Worm (Caenorhabditis elegans) whole organism, young adult: ENCODE data around the gene F32D8.11.

ENCODE experiments used
- B0336.3 ChIP-seq: fragments of 200-800 bp; sonication (Bioruptor generic); IDR thresholded peaks from 2 replicates; pipeline ENCODE4 v1.3.6; 2022; ENCODE audit warnings: missing genetic modification characterization, missing compliant biosample characterization
- D2030.7 ChIP-seq: fragments of 200-800 bp; sonication (Bioruptor generic); IDR thresholded peaks from 2 replicates; pipeline ENCODE4 v1.3.6; 2022; ENCODE audit warnings: missing genetic modification reagents, missing genetic modification characterization, missing compliant biosample characterization
- F33H1.4 ChIP-seq: fragments of 200-800 bp; sonication (Bioruptor generic); IDR thresholded peaks from 2 replicates; pipeline ENCODE4 v1.3.6; 2022; ENCODE audit warnings: missing genetic modification reagents, missing genetic modification characterization, missing compliant biosample characterization
- F39B2.1 ChIP-seq: fragments of 200-800 bp; sonication (Bioruptor generic); IDR thresholded peaks from 2 replicates; pipeline ENCODE4 v1.3.6; 2022; ENCODE audit warnings: missing genetic modification reagents, missing genetic modification characterization, missing compliant biosample characterization
- F49E8.2 ChIP-seq: sonication (generic microtip); optimal IDR thresholded peaks from 3 replicates; lab custom pipeline; 2017; ENCODE audit warnings: missing genetic modification characterization, mild to moderate bottlenecking, missing compliant biosample characterization, antibody characterized with exemption, moderate library complexity; ENCODE audit not compliant: insufficient read depth
- F55B11.4 ChIP-seq: sonication (generic microtip); optimal IDR thresholded peaks from 2 replicates; lab custom pipeline; 2016; ENCODE audit warnings: missing compliant biosample characterization, missing genetic modification characterization, borderline replicate concordance; ENCODE audit not compliant: insufficient read depth
- F57C9.4 ChIP-seq: sonication (generic microtip); optimal IDR thresholded peaks from 2 replicates; lab custom pipeline; 2017; ENCODE audit warnings: mild to moderate bottlenecking, missing genetic modification characterization, missing compliant biosample characterization
- K11D2.4 ChIP-seq: fragments of 200-800 bp; sonication (Bioruptor generic); IDR thresholded peaks from 2 replicates; pipeline ENCODE4 v1.3.6; 2022; ENCODE audit warnings: missing genetic modification reagents, missing genetic modification characterization, missing compliant biosample characterization
- K12H6.12 ChIP-seq: fragments of 200-800 bp; sonication (Bioruptor generic); optimal IDR thresholded peaks from 2 replicates; lab custom pipeline; 2018; ENCODE audit warnings: mild to moderate bottlenecking, missing genetic modification characterization, missing compliant biosample characterization
- T07F8.4 ChIP-seq: sonication (generic microtip); optimal IDR thresholded peaks from 2 replicates; lab custom pipeline; 2016; ENCODE audit warnings: mild to moderate bottlenecking, missing genetic modification characterization, moderate library complexity, missing compliant biosample characterization
- Y53F4B.3 ChIP-seq: fragments of 200-800 bp; sonication (Bioruptor generic); IDR thresholded peaks from 2 replicates; pipeline ENCODE4 v1.3.6; 2022; ENCODE audit warnings: missing genetic modification reagents, missing genetic modification characterization, missing compliant biosample characterization
- atf-7 ChIP-seq: sonication (generic microtip); optimal IDR thresholded peaks from 2 replicates; lab custom pipeline; 2017; ENCODE audit warnings: mild to moderate bottlenecking, missing genetic modification characterization, missing compliant biosample characterization
- attf-3 ChIP-seq: fragments of 200-800 bp; sonication (Bioruptor generic); conservative IDR thresholded peaks from 2 replicates; pipeline ENCODE4 v1.3.6; 2022; ENCODE audit warnings: missing genetic modification reagents, missing genetic modification characterization, missing compliant biosample characterization
- attf-6 ChIP-seq: fragments of 200-800 bp; sonication (Bioruptor generic); IDR thresholded peaks from 2 replicates; pipeline ENCODE4 v1.3.6; 2022; ENCODE audit warnings: missing genetic modification reagents, missing genetic modification characterization, missing compliant biosample characterization
- bed-2 ChIP-seq: fragments of 200-800 bp; sonication (Bioruptor generic); IDR thresholded peaks from 2 replicates; pipeline ENCODE4 v1.3.6; 2022; ENCODE audit warnings: missing genetic modification reagents, missing genetic modification characterization, missing compliant biosample characterization
- cebp-1 ChIP-seq, 2 experiments: fragments of 200-800 bp in 1 of 2; sonication (Bioruptor generic) in 1 of 2; sonication (generic microtip) in 1 of 2; IDR thresholded peaks in 1 of 2; optimal IDR thresholded peaks in 1 of 2; 2 replicates each; pipeline versions ENCODE4 v1.3.6 to Lab custom; 2017 to 2022; ENCODE audit warnings: missing compliant biosample characterization in 2 of 2, missing genetic modification characterization in 2 of 2, mild to moderate bottlenecking in 1 of 2, missing genetic modification reagents in 1 of 2, moderate library complexity in 1 of 2
- ceh-100 ChIP-seq: fragments of 200-800 bp; sonication (Bioruptor generic); IDR thresholded peaks from 2 replicates; pipeline ENCODE4 v1.3.6; 2022; ENCODE audit warnings: missing genetic modification reagents, missing genetic modification characterization, missing compliant biosample characterization
- ceh-40 ChIP-seq: fragments of 200-800 bp; sonication (Bioruptor generic); IDR thresholded peaks from 2 replicates; pipeline ENCODE4 v1.3.6; 2022; ENCODE audit warnings: missing genetic modification characterization, missing compliant biosample characterization
- die-1 ChIP-seq: sonication (generic microtip); optimal IDR thresholded peaks from 2 replicates; lab custom pipeline; 2016; ENCODE audit warnings: missing genotype, mild to moderate bottlenecking, missing genetic modification characterization, missing compliant biosample characterization
- dox-1 ChIP-seq: fragments of 200-800 bp; sonication (Bioruptor generic); IDR thresholded peaks from 2 replicates; pipeline ENCODE4 v1.3.6; 2022; ENCODE audit warnings: missing genetic modification reagents, missing genetic modification characterization, missing compliant biosample characterization
- egl-44 ChIP-seq: fragments of 200-800 bp; sonication (Bioruptor generic); IDR thresholded peaks from 2 replicates; pipeline ENCODE4 v1.3.6; 2022; ENCODE audit warnings: missing genetic modification reagents, missing genetic modification characterization, missing compliant biosample characterization
- egrh-3 ChIP-seq: fragments of 200-800 bp; sonication (Bioruptor generic); IDR thresholded peaks from 2 replicates; pipeline ENCODE4 v1.3.6; 2022; ENCODE audit warnings: missing genetic modification reagents, missing genetic modification characterization, missing compliant biosample characterization
- him-1 ChIP-seq: sonication (generic microtip); optimal IDR thresholded peaks from 2 replicates; lab custom pipeline; 2016; ENCODE audit warnings: missing genotype, missing genetic modification reagents, missing genetic modification characterization, missing compliant biosample characterization
- hlh-26 ChIP-seq: fragments of 200-800 bp; sonication (Bioruptor generic); conservative IDR thresholded peaks from 2 replicates; pipeline ENCODE4 v1.3.6; 2022; ENCODE audit warnings: missing genetic modification reagents, missing genetic modification characterization, missing compliant biosample characterization
- hmg-1.2 ChIP-seq: fragments of 200-800 bp; sonication (Bioruptor generic); IDR thresholded peaks from 2 replicates; pipeline ENCODE4 v1.3.6; 2022; ENCODE audit warnings: missing genetic modification reagents, missing genetic modification characterization, missing compliant biosample characterization
- let-607 ChIP-seq, 2 experiments: fragments of 200-800 bp in 1 of 2; sonication (Bioruptor generic) in 1 of 2; sonication (generic microtip) in 1 of 2; optimal IDR thresholded peaks; 2 replicates each; lab custom pipeline; 2016 to 2018; ENCODE audit warnings: mild to moderate bottlenecking in 2 of 2, missing compliant biosample characterization in 2 of 2, missing genetic modification characterization in 2 of 2, moderate library complexity in 2 of 2, missing genotype in 1 of 2
- lin-26 ChIP-seq: fragments of 200-800 bp; sonication (Bioruptor generic); IDR thresholded peaks from 2 replicates; pipeline ENCODE4 v1.3.6; 2022; ENCODE audit warnings: missing genetic modification reagents, missing genetic modification characterization, missing compliant biosample characterization
- lin-35 ChIP-seq, 3 experiments: fragments of 150-350 bp in 2 of 3; sonication (generic microtip) in 1 of 3; optimal IDR thresholded peaks; 2 replicates each; lab custom pipeline; 2014 to 2018; ENCODE audit warnings: missing biosample characterization in 3 of 3, missing genetic modification characterization in 3 of 3, missing genetic modification reagents in 3 of 3
- lin-40 ChIP-seq: sonication (generic microtip); optimal IDR thresholded peaks from 2 replicates; lab custom pipeline; 2016; ENCODE audit warnings: missing genetic modification characterization, mild to moderate bottlenecking, missing compliant biosample characterization, missing genotype, missing genetic modification reagents
- lsl-1 ChIP-seq: fragments of 200-800 bp; sonication (Bioruptor generic); optimal IDR thresholded peaks from 2 replicates; lab custom pipeline; 2018; ENCODE audit warnings: mild to moderate bottlenecking, missing genetic modification characterization, moderate library complexity, missing compliant biosample characterization
- madf-6 ChIP-seq: fragments of 200-800 bp; sonication (Bioruptor generic); IDR thresholded peaks from 2 replicates; pipeline ENCODE4 v1.3.6; 2022; ENCODE audit warnings: missing genetic modification reagents, missing genetic modification characterization, missing compliant biosample characterization
- madf-8 ChIP-seq: fragments of 200-800 bp; sonication (Bioruptor generic); conservative IDR thresholded peaks from 2 replicates; pipeline ENCODE4 v1.3.6; 2022; ENCODE audit warnings: missing genetic modification reagents, missing genetic modification characterization, missing compliant biosample characterization
- mcd-1 ChIP-seq: fragments of 200-800 bp; sonication (Bioruptor generic); IDR thresholded peaks from 2 replicates; pipeline ENCODE4 v1.3.6; 2022; ENCODE audit warnings: missing genetic modification reagents, missing genetic modification characterization, missing compliant biosample characterization
- mel-28 ChIP-seq: sonication (generic microtip); optimal IDR thresholded peaks from 2 replicates; lab custom pipeline; 2016; ENCODE audit warnings: borderline replicate concordance, mild to moderate bottlenecking, missing genetic modification characterization, missing compliant biosample characterization
- nhr-80 ChIP-seq: sonication (generic microtip); optimal IDR thresholded peaks from 2 replicates; lab custom pipeline; 2016; ENCODE audit warnings: missing genetic modification characterization, missing compliant biosample characterization
- rcor-1 ChIP-seq: fragments of 200-800 bp; sonication (Bioruptor generic); IDR thresholded peaks from 2 replicates; pipeline ENCODE4 v1.3.6; 2022; ENCODE audit warnings: missing genetic modification reagents, missing genetic modification characterization, missing compliant biosample characterization
- repo-1 ChIP-seq: sonication (generic microtip); optimal IDR thresholded peaks from 2 replicates; lab custom pipeline; 2017; ENCODE audit warnings: mild to moderate bottlenecking, missing genetic modification characterization, missing compliant biosample characterization
- snpc-4 ChIP-seq, 5 experiments: fragments of 150-350 bp in 1 of 5; sonication (generic microtip) in 4 of 5; optimal IDR thresholded peaks; 2 replicates each; lab custom pipeline; 2014 to 2018; ENCODE audit warnings: missing genetic modification characterization in 5 of 5, missing biosample characterization in 3 of 5, antibody characterized with exemption in 2 of 5, mild to moderate bottlenecking in 2 of 5, missing compliant biosample characterization in 2 of 5, missing genotype in 2 of 5, moderate library complexity in 2 of 5, missing genetic modification reagents in 1 of 5
- somi-1 ChIP-seq: fragments of 200-800 bp; sonication (Bioruptor generic); optimal IDR thresholded peaks from 2 replicates; lab custom pipeline; 2018; ENCODE audit warnings: mild to moderate bottlenecking, missing genetic modification characterization, missing compliant biosample characterization
- tbp1 ChIP-seq: fragments of 200-800 bp; sonication (Bioruptor generic); optimal IDR thresholded peaks from 2 replicates; lab custom pipeline; 2018; ENCODE audit warnings: mild to moderate bottlenecking, missing genetic modification characterization, missing compliant biosample characterization
- ztf-3 ChIP-seq: fragments of 200-800 bp; sonication (Bioruptor generic); optimal IDR thresholded peaks from 2 replicates; lab custom pipeline; 2018; ENCODE audit warnings: mild to moderate bottlenecking, missing genetic modification characterization, missing compliant biosample characterization

Gene F32D8.11

ce11 chrV:10876512-10876911 lies 12.4 kb downstream of the F32D8.11 start:
- TF ChIP-seq lsl-1 (GFP tag; lab: Kevin White, UChicago), result no peak
- no peak for TF ChIP-seq madf-6
- no peak for TF ChIP-seq D2030.7
- no peak for TF ChIP-seq K11D2.4 (GFP tag; lab: Robert Waterston, UW)
- no peak for TF ChIP-seq F49E8.2 (tag; lab: Kevin White, UChicago)
- no peak for TF ChIP-seq attf-6 (GFP tag; lab: Robert Waterston, UW)
- no peak for TF ChIP-seq him-1

DNA sequence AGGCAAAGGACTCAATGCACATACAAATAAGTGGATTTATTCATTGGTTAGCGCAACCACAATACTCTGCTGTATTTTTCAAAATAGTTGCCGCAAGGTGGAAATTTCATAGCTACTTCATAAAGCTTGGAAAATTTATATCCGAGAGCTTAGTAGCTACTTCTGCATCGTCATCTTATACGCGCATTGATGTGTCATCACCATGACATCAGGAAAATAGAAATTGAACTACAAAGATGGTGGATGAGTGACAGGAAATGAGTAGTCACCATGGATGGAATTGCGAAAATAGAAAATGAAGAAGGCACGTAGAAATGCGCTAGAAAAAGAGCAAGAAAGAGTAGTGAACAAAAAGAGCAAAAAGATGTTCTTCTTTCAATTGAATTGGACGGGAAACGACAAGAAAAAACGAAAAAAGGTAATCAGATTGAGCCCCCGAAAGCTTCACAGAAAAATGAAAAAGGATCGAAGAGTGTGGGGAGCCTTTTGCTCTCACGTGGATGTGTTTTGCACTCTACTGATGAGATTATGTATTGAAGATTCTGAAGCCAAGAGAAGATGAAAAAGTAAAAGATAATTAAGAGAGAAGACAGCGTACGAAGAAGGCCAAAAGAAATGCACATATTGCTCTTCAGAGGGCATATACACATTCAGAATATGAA lies 13.9 kb downstream of the F32D8.11 start:
- TF ChIP-seq F57C9.4 (tag; lab: Kevin White, UChicago) (no peak), dox-1 (GFP tag; lab: Robert Waterston, UW) (no peak), madf-8 (GFP tag; lab: Robert Waterston, UW) (no peak)
- TF ChIP-seq, all 124 proteins: peak for 0

DNA sequence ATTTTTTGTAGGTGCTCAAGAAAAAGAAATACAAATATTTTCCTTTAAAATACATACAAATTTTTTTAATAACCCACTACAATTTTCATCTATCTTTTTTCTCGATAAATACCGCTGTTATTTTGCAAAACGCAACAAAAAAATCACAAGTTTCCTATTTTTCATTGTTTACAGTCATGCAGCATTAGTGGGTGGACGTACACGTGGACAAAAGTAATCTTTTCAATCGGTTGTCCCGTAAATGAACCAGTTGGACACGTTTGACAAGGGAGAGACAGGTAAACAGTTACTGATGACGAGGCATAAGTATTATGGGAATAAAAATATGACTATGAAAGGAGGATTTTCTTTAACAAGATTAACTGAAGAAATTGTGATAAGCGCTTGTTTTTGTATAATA lies 15.7 kb downstream of the F32D8.11 start:
- TF ChIP-seq F55B11.4 (tag; lab: Kevin White, UChicago) (no peak), hlh-26 (GFP tag; lab: Robert Waterston, UW) (no peak), egrh-3 (GFP tag; lab: Robert Waterston, UW) (no peak), attf-3 (GFP tag; lab: Robert Waterston, UW) (no peak), ceh-40 (no peak), ceh-100 (no peak), F39B2.1 (GFP tag; lab: Robert Waterston, UW) (no peak), ztf-3 (GFP tag; lab: Kevin White, UChicago) (no peak)

ce11 chrV:10871457-10871861 lies 17.5 kb downstream of the F32D8.11 start:
- peak; percentile 52; the same call in 1 of the 2 replicates for TF ChIP-seq rcor-1
- TF ChIP-seq D2030.7, result no peak
- peak; percentile 93 for TF ChIP-seq K12H6.12 (tag; lab: Kevin White, UChicago)
- TF ChIP-seq B0336.3 (GFP tag; lab: Robert Waterston, UW), result peak; percentile 52; the same call in 1 of the 2 replicates
- TF ChIP-seq K11D2.4 (GFP tag; lab: Robert Waterston, UW), result peak; percentile 51; the same call in 1 of the 2 replicates
- TF ChIP-seq nhr-80 (tag; lab: Kevin White, UChicago), result peak; percentile 59
- peak; percentile 3 for TF ChIP-seq tbp1 (GFP tag; lab: Kevin White, UChicago)
- TF ChIP-seq let-607 (tag; optimal IDR thresholded peaks at IDR 0.05; lab: Kevin White, UChicago), result peak in 1 of 2 experiments; percentile 15
- peak; percentile 21 for TF ChIP-seq T07F8.4
- TF ChIP-seq lin-35 (GFP tag; optimal IDR thresholded peaks at IDR 0.05; lab: Kevin White, UChicago), result peak in 1 of 3 experiments; percentile 52
- TF ChIP-seq Y53F4B.3 (GFP tag; lab: Robert Waterston, UW), result no peak
- TF ChIP-seq mcd-1 (GFP tag; lab: Robert Waterston, UW), result 0 out of 2 replicates have a peak, but pooled peaks have one; percentile 17
- TF ChIP-seq hmg-1.2 (GFP tag; lab: Robert Waterston, UW), result peak; percentile 69; the same call in 1 of the 2 replicates
- no peak for TF ChIP-seq cebp-1 (GFP tag; IDR thresholded peaks at IDR 0.05; lab: Robert Waterston, UW)
- TF ChIP-seq cebp-1 (tag; optimal IDR thresholded peaks at IDR 0.05; lab: Kevin White, UChicago), result peak; percentile 80
- TF ChIP-seq bed-2, result peak; percentile 48; the same call in 1 of the 2 replicates
- TF ChIP-seq snpc-4 (GFP tag; optimal IDR thresholded peaks at IDR 0.05; lab: Kevin White, UChicago), result no peak
- TF ChIP-seq snpc-4 (tag; optimal IDR thresholded peaks at IDR 0.05; lab: Kevin White, UChicago), result peak in 3 of 4 experiments; percentile 17 to 51 (median 25)
- TF ChIP-seq lin-40, result peak; percentile 74
- TF ChIP-seq dox-1 (GFP tag; lab: Robert Waterston, UW), result peak; percentile 72
- TF ChIP-seq lin-26 (GFP tag; lab: Robert Waterston, UW), result no peak
- TF ChIP-seq mel-28 (tag; lab: Kevin White, UChicago), result no peak
- peak; percentile 46 for TF ChIP-seq die-1
- TF ChIP-seq egl-44, result no peak
- TF ChIP-seq repo-1, result peak; percentile 12
- no peak for TF ChIP-seq F33H1.4 (GFP tag; lab: Robert Waterston, UW)
- peak; percentile 92 for TF ChIP-seq somi-1 (GFP tag; lab: Kevin White, UChicago)
- peak; percentile 19 for TF ChIP-seq atf-7 (tag; lab: Kevin White, UChicago)
